Worm (Caenorhabditis elegans): ENCODE results near the gene Y54F10AR.2.

DNA sequence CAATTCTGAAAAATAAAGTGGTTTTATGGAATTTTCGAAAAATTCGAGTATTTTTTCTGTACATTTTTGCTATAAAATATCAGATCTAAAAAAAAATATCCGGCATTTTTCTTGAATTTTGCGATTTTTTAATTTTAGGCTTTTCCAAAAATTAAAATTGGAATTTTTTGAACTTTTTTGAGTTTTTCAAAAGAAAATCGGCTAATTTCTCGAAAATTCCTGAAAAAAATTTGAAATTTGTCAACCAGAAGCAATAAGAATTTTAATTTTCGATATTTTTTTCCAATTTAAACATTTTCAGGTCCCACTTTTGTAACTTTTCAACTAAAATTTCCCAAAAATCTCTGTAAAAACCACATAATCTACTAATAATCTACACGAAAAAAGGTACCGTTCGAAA is 32.3 kb upstream of the Y54F10AR.2 start, which contains the start of gene Y71H2B.11:
- TF ChIP-seq elt-3 (tag; optimal IDR thresholded peaks at IDR 0.05) (no peak), blmp-1 (tag; optimal IDR thresholded peaks at IDR 0.05) (no peak), snpc-4 (tag; optimal IDR thresholded peaks at IDR 0.05) (no peak), ceh-43 (GFP tag; optimal IDR thresholded peaks at IDR 0.05) (no peak), elt-1 (tag; optimal IDR thresholded peaks at IDR 0.05; ENCODE audit: borderline replicate concordance, insufficient read depth) (no peak), nhr-237 (tag; optimal IDR thresholded peaks at IDR 0.05) (no peak), ztf-11 (tag; optimal IDR thresholded peaks at IDR 0.05) (no peak), lsy-2 (tag; optimal IDR thresholded peaks at IDR 0.05) (no peak), zip-8 (tag; optimal IDR thresholded peaks at IDR 0.05) (no peak), unc-62 (GFP tag; optimal IDR thresholded peaks at IDR 0.05) (no peak), pha-4 (tag; optimal IDR thresholded peaks at IDR 0.05) (no peak)

Measured in whole organism, mixed stage, embryonic.